Worm (Caenorhabditis elegans) whole organism, mixed stage, embryonic: Measurements from ENCODE around the gene irg-8.

ENCODE experiments used
- blmp-1 ChIP-seq: fragments of 150-350 bp; optimal IDR thresholded peaks from 2 replicates; lab custom pipeline; 2014; ENCODE audit warnings: missing biosample characterization, missing genetic modification characterization
- mab-5 ChIP-seq: fragments of 150-350 bp; optimal IDR thresholded peaks from 2 replicates; lab custom pipeline; 2014; ENCODE audit warnings: missing biosample characterization, missing genetic modification characterization
- mep-1 ChIP-seq: fragments of 150-350 bp; optimal IDR thresholded peaks from 2 replicates; lab custom pipeline; 2017; ENCODE audit warnings: missing biosample characterization, missing genetic modification reagents, missing genetic modification characterization, inconsistent platforms
- sem-2 ChIP-seq: fragments of 200-800 bp; sonication (Bioruptor generic); optimal IDR thresholded peaks from 2 replicates; lab custom pipeline; 2018; ENCODE audit warnings: mild to moderate bottlenecking, missing genetic modification characterization, missing compliant biosample characterization
- unc-39 ChIP-seq: fragments of 150-350 bp; optimal IDR thresholded peaks from 2 replicates; lab custom pipeline; 2014; ENCODE audit warnings: missing biosample characterization, missing genetic modification characterization
- unc-62 ChIP-seq: fragments of 150-350 bp; optimal IDR thresholded peaks from 2 replicates; lab custom pipeline; 2014; ENCODE audit warnings: missing biosample characterization, missing genetic modification reagents, missing genetic modification characterization

ce11 chrV:440923-441322 is 23.4 kb upstream of the irg-8 start, which contains the start of gene B0554.7:
- TF ChIP-seq mep-1 (tag; lab: Kevin White, UChicago) (no peak), mab-5 (tag; lab: Kevin White, UChicago) (no peak), unc-39 (no peak), sem-2 (no peak), unc-62 (GFP tag; lab: Kevin White, UChicago) (no peak), blmp-1 (tag; lab: Kevin White, UChicago) (no peak)
